Worm (Caenorhabditis elegans): Measurements from ENCODE around the gene DC2.5.

DNA sequence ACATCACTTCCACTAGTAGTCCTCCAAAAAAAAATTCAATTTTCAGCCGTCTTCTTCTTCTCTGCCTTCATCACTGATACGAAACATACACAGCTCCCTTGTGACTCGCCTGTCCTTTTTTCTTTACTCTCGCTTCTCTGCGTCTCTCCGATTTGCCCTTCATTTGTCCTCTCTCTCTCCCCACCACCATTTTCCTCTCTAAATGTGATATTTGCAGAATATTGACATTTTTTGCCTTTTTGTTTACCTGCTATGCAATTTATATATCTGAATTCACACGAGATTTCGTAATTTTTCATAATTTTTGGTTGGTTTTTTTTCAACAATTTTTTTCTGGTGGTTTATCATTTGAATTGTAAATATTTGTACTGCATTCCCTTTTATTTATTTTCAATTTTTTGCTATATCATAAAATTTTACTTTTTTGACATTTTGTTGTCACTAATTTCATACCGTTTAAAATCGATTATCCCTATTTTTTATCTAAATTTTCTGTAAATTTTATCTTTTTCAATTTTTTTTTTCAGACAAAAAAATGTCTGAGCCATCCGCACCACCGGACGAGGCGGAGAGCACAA lies 8.6 kb downstream of the DC2.5 start, which contains the start of gene lec-12:
- TF ChIP-seq B0336.3 (GFP tag; IDR thresholded peaks at IDR 0.05) (0 out of 2 replicates have a peak, but pooled peaks have one; percentile 38), K11D2.4 (GFP tag; IDR thresholded peaks at IDR 0.05) (no peak), gei-17 (GFP tag; optimal IDR thresholded peaks at IDR 0.05) (no peak), akir-1 (GFP tag; optimal IDR thresholded peaks at IDR 0.05) (no peak), nhr-179 (tag; optimal IDR thresholded peaks at IDR 0.05) (no peak), nhr-120 (GFP tag; IDR thresholded peaks at IDR 0.05) (no peak)
